Fruit fly (Drosophila melanogaster) whole organism, embryonic: ENCODE results near the gene CG12279.
A peak's percentile ranks its signal among the peaks of the same experiment; 100 is the strongest.

Source experiments
- Antp ChIP-seq: fragments of 200-800 bp; sonication (Bioruptor generic); optimal IDR thresholded peaks from 3 replicates; lab custom pipeline; 2016; ENCODE audit warnings: missing biosample characterization, missing genetic modification characterization
- B-H1 ChIP-seq: fragments of 200-800 bp; sonication (Bioruptor generic); IDR thresholded peaks from 3 replicates; pipeline ENCODE4 v1.3.6; 2022; ENCODE audit warnings: missing biosample characterization, missing genetic modification characterization
- Blimp-1 ChIP-seq: fragments of 200-800 bp; sonication (Bioruptor generic); optimal IDR thresholded peaks from 3 replicates; lab custom pipeline; 2018; ENCODE audit warnings: missing biosample characterization, missing genetic modification characterization, mild to moderate bottlenecking, moderate library complexity, missing genetic modification reagents
- CG10209 ChIP-seq: fragments of 200-800 bp; sonication (Bioruptor generic); optimal IDR thresholded peaks from 3 replicates; lab custom pipeline; 2017; ENCODE audit warnings: missing biosample characterization, mild to moderate bottlenecking, missing genetic modification characterization, missing genetic modification reagents
- CG10366 ChIP-seq: fragments of 200-800 bp; sonication (Bioruptor generic); IDR thresholded peaks from 2 replicates; pipeline ENCODE4 v1.3.6; 2022; ENCODE audit warnings: missing biosample characterization, missing genetic modification characterization
- CG11456 ChIP-seq: fragments of 200-800 bp; sonication (Bioruptor generic); IDR thresholded peaks from 3 replicates; pipeline ENCODE4 v1.3.6; 2022; ENCODE audit warnings: missing biosample characterization, missing genetic modification characterization
- CG11504 ChIP-seq: fragments of 200-800 bp; sonication (Bioruptor generic); optimal IDR thresholded peaks from 3 replicates; lab custom pipeline; 2019; ENCODE audit warnings: missing biosample characterization, mild to moderate bottlenecking, missing genetic modification characterization, moderate library complexity
- CG11560 ChIP-seq: fragments of 200-800 bp; sonication (Bioruptor generic); IDR thresholded peaks from 3 replicates; pipeline ENCODE4 v1.3.6; 2022; ENCODE audit warnings: missing biosample characterization, missing genetic modification characterization
- CG11723 ChIP-seq: fragments of 200-800 bp; sonication (Bioruptor generic); optimal IDR thresholded peaks from 2 replicates; lab custom pipeline; 2017; ENCODE audit warnings: missing biosample characterization, mild to moderate bottlenecking, missing genetic modification characterization
- CG12769 ChIP-seq: fragments of 200-800 bp; sonication (Bioruptor generic); optimal IDR thresholded peaks from 2 replicates; lab custom pipeline; 2019; ENCODE audit warnings: missing biosample characterization, mild to moderate bottlenecking, missing genetic modification characterization, moderate library complexity
- CG12942 ChIP-seq: fragments of 200-800 bp; sonication (Bioruptor generic); optimal IDR thresholded peaks from 3 replicates; lab custom pipeline; 2016; ENCODE audit warnings: missing biosample characterization, missing genetic modification characterization
- CG13287 ChIP-seq: fragments of 200-800 bp; sonication (Bioruptor generic); IDR thresholded peaks from 2 replicates; pipeline ENCODE4 v1.3.6; 2022; ENCODE audit warnings: missing biosample characterization, missing genetic modification characterization; ENCODE audit not compliant: partially characterized antibody
- CG17186 ChIP-seq: fragments of 200-800 bp; sonication (Bioruptor generic); optimal IDR thresholded peaks from 3 replicates; lab custom pipeline; 2017; ENCODE audit warnings: missing biosample characterization, missing genetic modification reagents, missing genetic modification characterization
- CG17359 ChIP-seq: fragments of 200-800 bp; sonication (Bioruptor generic); optimal IDR thresholded peaks from 3 replicates; lab custom pipeline; 2018; ENCODE audit warnings: missing biosample characterization, mild to moderate bottlenecking, missing genetic modification characterization, moderate library complexity
- CG17361 ChIP-seq: fragments of 200-800 bp; sonication (Bioruptor generic); IDR thresholded peaks from 3 replicates; pipeline ENCODE4 v1.3.6; 2022; ENCODE audit warnings: missing biosample characterization, missing genetic modification characterization
- CG31224 ChIP-seq: fragments of 200-800 bp; sonication (Bioruptor generic); IDR thresholded peaks from 2 replicates; pipeline ENCODE4 v1.3.6; 2022; ENCODE audit warnings: missing biosample characterization, missing genetic modification characterization
- CG3163 ChIP-seq: fragments of 200-800 bp; sonication (Bioruptor generic); optimal IDR thresholded peaks from 3 replicates; lab custom pipeline; 2016; ENCODE audit warnings: missing biosample characterization, missing genetic modification characterization
- CG3847 ChIP-seq: fragments of 200-800 bp; sonication (Bioruptor generic); IDR thresholded peaks from 2 replicates; pipeline ENCODE4 v1.3.6; 2022; ENCODE audit warnings: missing biosample characterization, missing genetic modification characterization
- CG3995 ChIP-seq: fragments of 200-800 bp; sonication (Bioruptor generic); optimal IDR thresholded peaks from 3 replicates; lab custom pipeline; 2016; ENCODE audit warnings: missing biosample characterization, missing genetic modification characterization
- CG5245 ChIP-seq: fragments of 200-800 bp; sonication (Bioruptor generic); optimal IDR thresholded peaks from 3 replicates; lab custom pipeline; 2016; ENCODE audit warnings: missing biosample characterization, missing genetic modification characterization
- CG7745 ChIP-seq: fragments of 200-800 bp; sonication (Bioruptor generic); optimal IDR thresholded peaks from 2 replicates; lab custom pipeline; 2018; ENCODE audit warnings: missing biosample characterization, mild to moderate bottlenecking, missing genetic modification characterization, moderate library complexity
- CG7963 ChIP-seq: fragments of 200-800 bp; sonication (Bioruptor generic); IDR thresholded peaks from 3 replicates; pipeline ENCODE4 v1.3.6; 2022; ENCODE audit warnings: missing biosample characterization, missing genetic modification characterization; ENCODE audit not compliant: partially characterized antibody
- CG8089 ChIP-seq: fragments of 200-800 bp; sonication (Bioruptor generic); optimal IDR thresholded peaks from 3 replicates; lab custom pipeline; 2016; ENCODE audit warnings: missing biosample characterization, missing genetic modification characterization
- CG9437 ChIP-seq: fragments of 200-800 bp; sonication (Bioruptor generic); optimal IDR thresholded peaks from 2 replicates; lab custom pipeline; 2018; ENCODE audit warnings: missing biosample characterization, mild to moderate bottlenecking, missing genetic modification characterization
- CoRest ChIP-seq: fragments of 200-800 bp; sonication (Bioruptor generic); optimal IDR thresholded peaks from 3 replicates; lab custom pipeline; 2018; ENCODE audit warnings: missing biosample characterization, mild to moderate bottlenecking, missing genetic modification characterization, moderate library complexity
- E2f1 ChIP-seq: fragments of 200-800 bp; sonication (Bioruptor generic); IDR thresholded peaks from 2 replicates; pipeline ENCODE4 v1.3.6; 2022; ENCODE audit warnings: missing biosample characterization, missing genetic modification characterization
- Hr51 ChIP-seq, 2 experiments: fragments of 200-800 bp; sonication (Bioruptor generic); optimal IDR thresholded peaks; 2 replicates in 1 of 2; 3 replicates in 1 of 2; lab custom pipeline; 2016 to 2018; ENCODE audit warnings: missing biosample characterization in 2 of 2, missing genetic modification characterization in 2 of 2, mild to moderate bottlenecking in 1 of 2, moderate library complexity in 1 of 2
- Kr ChIP-seq: fragments of 200-800 bp; sonication (Bioruptor generic); optimal IDR thresholded peaks from 2 replicates; lab custom pipeline; 2017; ENCODE audit warnings: missing biosample characterization, mild to moderate bottlenecking, missing genetic modification characterization
- Oli ChIP-seq: fragments of 200-800 bp; sonication (Bioruptor generic); optimal IDR thresholded peaks from 2 replicates; lab custom pipeline; 2018; ENCODE audit warnings: missing biosample characterization, mild to moderate bottlenecking, missing genetic modification characterization, moderate library complexity
- Rfx ChIP-seq: fragments of 200-800 bp; sonication (Bioruptor generic); IDR thresholded peaks from 2 replicates; pipeline ENCODE4 v1.3.6; 2022; ENCODE audit warnings: missing biosample characterization, missing genetic modification characterization
- abd-A ChIP-seq: fragments of 200-800 bp; sonication (Bioruptor generic); optimal IDR thresholded peaks from 3 replicates; lab custom pipeline; 2019; ENCODE audit warnings: missing biosample characterization, mild to moderate bottlenecking, missing genetic modification characterization, moderate library complexity
- ato ChIP-seq: fragments of 200-800 bp; sonication (Bioruptor generic); IDR thresholded peaks from 2 replicates; pipeline ENCODE4 v1.3.6; 2022; ENCODE audit warnings: missing biosample characterization, missing genetic modification characterization; ENCODE audit not compliant: partially characterized antibody
- bigmax ChIP-seq: fragments of 200-800 bp; sonication (Bioruptor generic); optimal IDR thresholded peaks from 2 replicates; lab custom pipeline; 2018; ENCODE audit warnings: missing biosample characterization, mild to moderate bottlenecking, missing genetic modification characterization
- cg ChIP-seq: fragments of 200-800 bp; sonication (Bioruptor generic); optimal IDR thresholded peaks from 3 replicates; lab custom pipeline; 2019; ENCODE audit warnings: missing biosample characterization, mild to moderate bottlenecking, missing genetic modification characterization, moderate library complexity
- ems ChIP-seq: fragments of 200-800 bp; sonication (Bioruptor generic); optimal IDR thresholded peaks from 3 replicates; lab custom pipeline; 2016; ENCODE audit warnings: missing biosample characterization, missing genetic modification characterization
- gsb-n ChIP-seq: fragments of 200-800 bp; sonication (Bioruptor generic); optimal IDR thresholded peaks from 3 replicates; lab custom pipeline; 2018; ENCODE audit warnings: missing biosample characterization, mild to moderate bottlenecking, missing genetic modification characterization
- her ChIP-seq: fragments of 200-800 bp; sonication (Bioruptor generic); optimal IDR thresholded peaks from 2 replicates; lab custom pipeline; 2016; ENCODE audit warnings: missing biosample characterization, missing genetic modification characterization
- lola ChIP-seq, 3 experiments: fragments of >200 bp in 2 of 3; fragments of 200-800 bp in 1 of 3; sonication (Bioruptor generic) in 1 of 3; optimal IDR thresholded peaks; 2 replicates each; lab custom pipeline; 2017 to 2019; ENCODE audit warnings: missing biosample characterization in 3 of 3, missing genetic modification characterization in 3 of 3, mild to moderate bottlenecking in 1 of 3, moderate library complexity in 1 of 3
- luna ChIP-seq: fragments of 200-800 bp; sonication (Bioruptor generic); optimal IDR thresholded peaks from 2 replicates; lab custom pipeline; 2016; ENCODE audit warnings: missing biosample characterization, missing genetic modification characterization
- nerfin-1 ChIP-seq: fragments of 200-800 bp; sonication (Bioruptor generic); optimal IDR thresholded peaks from 3 replicates; lab custom pipeline; 2019; ENCODE audit warnings: missing biosample characterization, mild to moderate bottlenecking, missing genetic modification characterization, moderate library complexity
- onecut ChIP-seq: fragments of 200-800 bp; sonication (Bioruptor generic); IDR thresholded peaks from 2 replicates; pipeline ENCODE4 v1.3.6; 2022; ENCODE audit warnings: missing biosample characterization, missing genetic modification characterization
- prd ChIP-seq, 3 experiments: fragments of >200 bp in 2 of 3; fragments of 200-800 bp in 1 of 3; sonication (Bioruptor generic) in 1 of 3; optimal IDR thresholded peaks in 2 of 3; IDR thresholded peaks in 1 of 3; 2 replicates in 2 of 3; 3 replicates in 1 of 3; pipeline versions ENCODE4 v1.3.6 to Lab custom; 2017 to 2022; ENCODE audit warnings: missing biosample characterization in 1 of 3, missing genetic modification characterization in 1 of 3
- run ChIP-seq: fragments of 200-800 bp; sonication (Bioruptor generic); optimal IDR thresholded peaks from 3 replicates; lab custom pipeline; 2018; ENCODE audit warnings: missing biosample characterization, mild to moderate bottlenecking, missing genetic modification characterization
- tap ChIP-seq: fragments of 200-800 bp; optimal IDR thresholded peaks from 3 replicates; lab custom pipeline; 2019; ENCODE audit warnings: missing biosample characterization, mild to moderate bottlenecking, missing genetic modification characterization, moderate library complexity
- tna ChIP-seq: fragments of 200-800 bp; sonication (Bioruptor generic); IDR thresholded peaks from 2 replicates; pipeline ENCODE4 v1.3.6; 2022; ENCODE audit warnings: missing biosample characterization, missing genetic modification characterization; ENCODE audit not compliant: partially characterized antibody
- tup ChIP-seq: fragments of 200-800 bp; sonication (Bioruptor generic); optimal IDR thresholded peaks from 2 replicates; lab custom pipeline; 2016; ENCODE audit warnings: missing biosample characterization, mild to moderate bottlenecking, missing genetic modification characterization, moderate library complexity
- vfl ChIP-seq: fragments of 200-800 bp; sonication (Bioruptor generic); optimal IDR thresholded peaks from 2 replicates; lab custom pipeline; 2016; ENCODE audit warnings: missing biosample characterization, missing genetic modification characterization
- wek ChIP-seq: fragments of 200-800 bp; sonication (Bioruptor generic); optimal IDR thresholded peaks from 3 replicates; lab custom pipeline; 2018; ENCODE audit warnings: missing biosample characterization, mild to moderate bottlenecking, missing genetic modification characterization, moderate library complexity

CG12279 gene

DNA sequence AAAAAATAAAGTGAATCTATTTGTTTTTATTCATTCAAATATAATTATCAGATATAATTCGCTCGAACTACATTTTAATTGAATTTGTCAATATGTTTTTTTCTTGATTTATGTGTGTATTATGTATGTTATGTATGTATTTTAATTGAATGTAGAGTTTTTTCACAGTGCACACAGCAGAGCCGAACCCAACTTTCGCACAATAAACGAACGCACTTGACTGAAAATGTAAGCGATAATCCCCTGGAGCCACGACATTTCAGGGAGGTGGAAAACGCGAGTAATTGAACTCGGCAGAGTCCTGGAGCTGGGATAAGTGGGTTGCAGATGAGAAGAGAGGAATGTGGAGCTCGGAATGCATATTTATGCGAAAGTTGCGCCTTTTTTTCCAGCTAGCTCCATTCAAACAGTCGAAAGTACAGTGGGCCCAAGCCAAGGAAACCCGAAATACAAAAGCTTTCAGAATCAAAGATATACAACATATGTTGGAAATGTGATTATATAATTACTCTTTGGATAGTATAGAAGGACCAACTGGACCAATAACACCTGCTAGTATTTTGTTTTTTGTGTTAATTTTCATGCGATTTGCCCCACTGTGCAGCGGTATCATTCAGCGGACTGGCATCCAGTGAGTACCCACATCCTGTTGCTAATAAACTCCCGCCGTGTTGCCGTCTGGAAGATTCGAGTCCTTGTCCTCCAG lies 23.2 kb downstream of the CG12279 start (continued):
- TF ChIP-seq CG17186 (GFP tag; lab: Kevin White, UChicago) (no peak), gsb-n (tag; lab: Kevin White, UChicago) (no peak), CG17361 (0 out of 3 replicates have a peak, but pooled peaks have one; percentile 28), vfl (GFP tag; lab: Kevin White, UChicago) (no peak), CG8089 (no peak), her (GFP tag; lab: Kevin White, UChicago) (no peak), CG11456 (GFP tag; lab: Robert Waterston, UW) (peak; percentile 51; the same call in 1 of the 3 replicates), Oli (peak; percentile 46), Kr (no peak), B-H1 (GFP tag; lab: Robert Waterston, UW) (no peak), CG12769 (tag; lab: Kevin White, UChicago) (peak; percentile 57), Hr51 (GFP tag; optimal IDR thresholded peaks at IDR 0.05; lab: Kevin White, UChicago) (peak in 1 of 2 experiments; percentile 16), tup (GFP tag; lab: Kevin White, UChicago) (no peak), CG13287 (no peak), cg (GFP tag; lab: Kevin White, UChicago) (no peak), bigmax (GFP tag; lab: Kevin White, UChicago) (no peak), Blimp-1 (GFP tag; lab: Kevin White, UChicago) (no peak), ato (GFP tag; lab: Robert Waterston, UW) (no peak), nerfin-1 (tag; lab: Kevin White, UChicago) (no peak), CG10366 (GFP tag; lab: Robert Waterston, UW) (peak; percentile 27; the same call in 1 of the 2 replicates), run (tag; lab: Kevin White, UChicago) (no peak), luna (GFP tag; lab: Kevin White, UChicago) (no peak), CG9437 (GFP tag; lab: Kevin White, UChicago) (no peak), Antp (GFP tag; lab: Kevin White, UChicago) (peak; percentile 2), onecut (GFP tag; lab: Robert Waterston, UW) (peak; percentile 22; the same call in 1 of the 2 replicates), CG3995 (GFP tag; lab: Kevin White, UChicago) (no peak), CG11723 (GFP tag; lab: Kevin White, UChicago) (no peak), CG3163 (GFP tag; lab: Kevin White, UChicago) (no peak), CG7963 (GFP tag; lab: Robert Waterston, UW) (no peak), CG31224 (GFP tag; lab: Robert Waterston, UW) (no peak), prd (optimal IDR thresholded peaks at IDR 0.05; lab: Kevin White, UChicago) (no peak), prd (GFP tag; IDR thresholded peaks at IDR 0.05; lab: Robert Waterston, UW) (peak; percentile 39; the same call in 2 of the 3 replicates), Rfx (GFP tag; lab: Robert Waterston, UW) (peak; percentile 48; the same call in 1 of the 2 replicates), CG12942 (GFP tag; lab: Kevin White, UChicago) (no peak), E2f1 (GFP tag; lab: Robert Waterston, UW) (no peak), CG17359 (peak; percentile 4), tna (GFP tag; lab: Robert Waterston, UW) (no peak), lola (GFP tag; optimal IDR thresholded peaks at IDR 0.05; lab: Kevin White, UChicago) (no peak), CG3847 (no peak), CoRest (tag; lab: Kevin White, UChicago) (no peak), CG11504 (tag; lab: Kevin White, UChicago) (peak; percentile 40), CG7745 (tag; lab: Kevin White, UChicago) (no peak), wek (GFP tag; lab: Kevin White, UChicago) (no peak), CG10209 (GFP tag; lab: Kevin White, UChicago) (no peak), ems (GFP tag; lab: Kevin White, UChicago) (no peak), abd-A (peak; percentile 14), tap (no peak), CG5245 (GFP tag; lab: Kevin White, UChicago) (no peak), CG11560 (tag; lab: Robert Waterston, UW) (no peak)
